Worm (Caenorhabditis elegans): ENCODE measurements around the gene B0222.5.

B0222.5 gene

ce11 chrV:9175218-9175837 is 20.7 kb upstream of the B0222.5 start, which contains the start of gene spas-1 (continued):
- TF ChIP-seq lin-15B (tag; optimal IDR thresholded peaks at IDR 0.05) (peak; percentile 78), nhr-11 (tag; optimal IDR thresholded peaks at IDR 0.05) (peak; percentile 84), dpl-1 (GFP tag; optimal IDR thresholded peaks at IDR 0.05) (peak; percentile 98), zag-1 (tag; optimal IDR thresholded peaks at IDR 0.05) (no peak), grh-1 (GFP tag; IDR thresholded peaks at IDR 0.05) (peak; percentile 81), unc-98 (GFP tag; IDR thresholded peaks at IDR 0.05) (no peak), mef-2 (tag; optimal IDR thresholded peaks at IDR 0.05) (peak; percentile 32), fkh-8 (tag; optimal IDR thresholded peaks at IDR 0.05) (peak; percentile 77), ceh-82 (tag; optimal IDR thresholded peaks at IDR 0.05) (peak; percentile 76 to 91 (median 84)), nhr-85 (tag) (peak; percentile 95), lir-3 (tag; optimal IDR thresholded peaks at IDR 0.05; ENCODE audit: poor library complexity) (peak; percentile 66), lin-39 (tag; optimal IDR thresholded peaks at IDR 0.05) (peak; percentile 94), sptf-1 (tag; optimal IDR thresholded peaks at IDR 0.05) (no peak), nhr-47 (tag; optimal IDR thresholded peaks at IDR 0.05) (peak; percentile 94), elt-2 (tag; optimal IDR thresholded peaks at IDR 0.05) (peak; percentile 81), nhr-12 (tag; optimal IDR thresholded peaks at IDR 0.05) (no peak), ceh-63 (GFP tag; optimal IDR thresholded peaks at IDR 0.05) (no peak), pqm-1 (tag; optimal IDR thresholded peaks at IDR 0.05) (no peak), unc-130 (tag; optimal IDR thresholded peaks at IDR 0.05) (peak; percentile 88), nhr-76 (tag; optimal IDR thresholded peaks at IDR 0.05) (no peak), nhr-71 (tag; optimal IDR thresholded peaks at IDR 0.05) (peak; percentile 95), ces-1 (GFP tag; optimal IDR thresholded peaks at IDR 0.05) (no peak), zip-4 (GFP tag; optimal IDR thresholded peaks at IDR 0.05) (peak; percentile 71), skn-1 (tag; optimal IDR thresholded peaks at IDR 0.05) (peak; percentile 88), pax-3 (tag; optimal IDR thresholded peaks at IDR 0.05) (peak; percentile 46), blmp-1 (tag; optimal IDR thresholded peaks at IDR 0.05) (peak; percentile 90), lin-13 (GFP tag; optimal IDR thresholded peaks at IDR 0.05) (peak; percentile 86), hpl-2 (GFP tag; optimal IDR thresholded peaks at IDR 0.05) (no peak), unc-30 (tag; optimal IDR thresholded peaks at IDR 0.05) (peak; percentile 42), Y116A8C.19 (tag; optimal IDR thresholded peaks at IDR 0.05; ENCODE audit: borderline replicate concordance) (no peak), fkh-4 (tag; optimal IDR thresholded peaks at IDR 0.05; ENCODE audit: borderline replicate concordance) (no peak), mab-9 (GFP tag; IDR thresholded peaks at IDR 0.05) (no peak), pag-3 (tag; optimal IDR thresholded peaks at IDR 0.05; ENCODE audit: borderline replicate concordance, insufficient read depth) (peak; percentile 19), dsc-1 (tag; optimal IDR thresholded peaks at IDR 0.05) (peak; percentile 85), egl-13 (tag; optimal IDR thresholded peaks at IDR 0.05) (peak; percentile 79), snpc-4 (tag; optimal IDR thresholded peaks at IDR 0.05) (peak; percentile 91), ztf-4 (tag; optimal IDR thresholded peaks at IDR 0.05) (peak; percentile 76), lin-14 (GFP tag; optimal IDR thresholded peaks at IDR 0.05) (peak; percentile 92), efl-1 (optimal IDR thresholded peaks at IDR 0.05) (peak; percentile 89 to 98), efl-1 (GFP tag; optimal IDR thresholded peaks at IDR 0.05 in 1 of 2) (peak; percentile 97 to 100), rnt-1 (tag; optimal IDR thresholded peaks at IDR 0.05) (peak; percentile 92), C04F5.9 (tag; optimal IDR thresholded peaks at IDR 0.05) (peak; percentile 70), irx-1 (tag; optimal IDR thresholded peaks at IDR 0.05) (peak; percentile 79), C34B4.2 (tag; optimal IDR thresholded peaks at IDR 0.05) (no peak), nhr-90 (tag; optimal IDR thresholded peaks at IDR 0.05; ENCODE audit: poor library complexity) (peak; percentile 92), nhr-19 (GFP tag; conservative IDR thresholded peaks at IDR 0.05) (peak; percentile 92), nhr-20 (tag; optimal IDR thresholded peaks at IDR 0.05) (peak; percentile 97), vab-15 (tag; optimal IDR thresholded peaks at IDR 0.05) (no peak), jun-1 (tag; optimal IDR thresholded peaks at IDR 0.05) (peak; percentile 83)

Data from whole organism, L1 larva.